Worm (Caenorhabditis elegans) whole organism, L4 larva: ENCODE data around the gene nspa-9.

Experiments used
- D1046.2 ChIP-seq: fragments of 200-800 bp; sonication (Bioruptor generic); IDR thresholded peaks from 2 replicates; pipeline ENCODE4 v1.3.6; 2022; ENCODE audit warnings: missing genetic modification characterization, missing compliant biosample characterization
- F26F4.8 ChIP-seq: fragments of 200-800 bp; sonication (Bioruptor generic); conservative IDR thresholded peaks from 2 replicates; pipeline ENCODE4 v1.3.6; 2022; ENCODE audit warnings: missing genetic modification characterization, missing compliant biosample characterization
- T20F7.1 ChIP-seq: fragments of 200-800 bp; sonication (Bioruptor generic); optimal IDR thresholded peaks from 2 replicates; lab custom pipeline; 2018; ENCODE audit warnings: mild to moderate bottlenecking, missing genetic modification characterization, missing compliant biosample characterization
- T26A8.4 ChIP-seq: fragments of 200-800 bp; sonication (Bioruptor generic); IDR thresholded peaks from 2 replicates; pipeline ENCODE4 v1.3.6; 2022; ENCODE audit warnings: missing genetic modification characterization, missing compliant biosample characterization
- Y105C5A.15 ChIP-seq: fragments of 200-800 bp; sonication (Bioruptor generic); IDR thresholded peaks from 2 replicates; pipeline ENCODE4 v1.3.6; 2022; ENCODE audit warnings: missing genetic modification characterization, missing compliant biosample characterization
- Y48G9A.11 ChIP-seq: fragments of 200-800 bp; sonication (Bioruptor generic); IDR thresholded peaks from 2 replicates; pipeline ENCODE4 v1.3.6; 2022; ENCODE audit warnings: missing genetic modification reagents, missing genetic modification characterization, missing compliant biosample characterization
- Y5F2A.4 ChIP-seq: fragments of 200-800 bp; sonication (Bioruptor generic); optimal IDR thresholded peaks from 2 replicates; lab custom pipeline; 2018; ENCODE audit warnings: mild to moderate bottlenecking, missing genetic modification characterization, missing compliant biosample characterization
- ZK546.5 ChIP-seq, 2 experiments: sonication (generic microtip); optimal IDR thresholded peaks; 2 replicates each; lab custom pipeline; 2017; ENCODE audit warnings: missing biosample characterization in 2 of 2, missing genetic modification characterization in 2 of 2
- aly-2 ChIP-seq: sonication (generic microtip); optimal IDR thresholded peaks from 2 replicates; lab custom pipeline; 2018; ENCODE audit warnings: missing biosample characterization, missing genetic modification characterization
- attf-4 ChIP-seq: sonication (generic microtip); optimal IDR thresholded peaks from 3 replicates; lab custom pipeline; 2017; ENCODE audit warnings: missing biosample characterization, missing genetic modification characterization
- ceh-20 ChIP-seq: fragments of 200-800 bp; sonication (Bioruptor generic); IDR thresholded peaks from 2 replicates; pipeline ENCODE4 v1.3.6; 2022; ENCODE audit warnings: missing genetic modification reagents, missing genetic modification characterization, missing compliant biosample characterization
- ceh-28 ChIP-seq: fragments of 150-350 bp; optimal IDR thresholded peaks from 2 replicates; lab custom pipeline; 2014; ENCODE audit warnings: missing biosample characterization, missing genetic modification reagents, missing genetic modification characterization
- ceh-44 ChIP-seq: fragments of 200-800 bp; sonication (Bioruptor generic); IDR thresholded peaks from 2 replicates; pipeline ENCODE4 v1.3.6; 2022; ENCODE audit warnings: missing genetic modification reagents, missing genetic modification characterization, missing compliant biosample characterization
- ceh-82 ChIP-seq: sonication (generic microtip); optimal IDR thresholded peaks from 2 replicates; lab custom pipeline; 2017; ENCODE audit warnings: missing biosample characterization, missing genetic modification characterization
- ces-1 ChIP-seq: fragments of 150-350 bp; sonication (generic microtip); optimal IDR thresholded peaks from 4 replicates; lab custom pipeline; 2014; ENCODE audit warnings: missing biosample characterization, missing genetic modification reagents, missing genetic modification characterization
- daf-8 ChIP-seq: fragments of 200-800 bp; sonication (Bioruptor generic); IDR thresholded peaks from 2 replicates; pipeline ENCODE4 v1.3.6; 2022; ENCODE audit warnings: missing genetic modification characterization, missing compliant biosample characterization
- dmd-9 ChIP-seq: fragments of 200-800 bp; sonication (Bioruptor generic); IDR thresholded peaks from 2 replicates; pipeline ENCODE4 v1.3.6; 2022; ENCODE audit warnings: missing genetic modification reagents, missing genetic modification characterization, missing compliant biosample characterization
- dpl-1 ChIP-seq: fragments of 150-350 bp; optimal IDR thresholded peaks from 2 replicates; lab custom pipeline; 2014; ENCODE audit warnings: missing biosample characterization, missing genetic modification reagents, missing genetic modification characterization
- duxl-1 ChIP-seq: sonication (generic microtip); optimal IDR thresholded peaks from 2 replicates; lab custom pipeline; 2016; ENCODE audit warnings: mild to moderate bottlenecking, missing genetic modification characterization, moderate library complexity, missing compliant biosample characterization; ENCODE audit not compliant: poor library complexity
- egl-27 ChIP-seq: sonication (generic microtip); optimal IDR thresholded peaks from 3 replicates; lab custom pipeline; 2017; ENCODE audit warnings: missing biosample characterization, missing genetic modification reagents, missing genetic modification characterization
- egl-43 ChIP-seq: fragments of 200-800 bp; sonication (Bioruptor generic); IDR thresholded peaks from 2 replicates; pipeline ENCODE4 v1.3.6; 2022; ENCODE audit warnings: missing genetic modification reagents, missing genetic modification characterization, missing compliant biosample characterization
- hif-1 ChIP-seq, 2 experiments: sonication (generic microtip); optimal IDR thresholded peaks; 2 replicates each; lab custom pipeline; 2016 to 2017; ENCODE audit warnings: missing compliant biosample characterization in 2 of 2, missing genetic modification characterization in 2 of 2, missing genetic modification reagents in 2 of 2, missing genotype in 2 of 2, mild to moderate bottlenecking in 1 of 2
- hmg-1.1 ChIP-seq: fragments of 200-800 bp; sonication (Bioruptor generic); IDR thresholded peaks from 2 replicates; pipeline ENCODE4 v1.3.6; 2022; ENCODE audit warnings: missing genetic modification reagents, missing genetic modification characterization, missing compliant biosample characterization
- lim-7 ChIP-seq: fragments of 200-800 bp; sonication (Bioruptor generic); IDR thresholded peaks from 2 replicates; pipeline ENCODE4 v1.3.6; 2022; ENCODE audit warnings: missing genetic modification characterization, missing compliant biosample characterization
- lin-1 ChIP-seq: fragments of 200-800 bp; sonication (Bioruptor generic); IDR thresholded peaks from 2 replicates; pipeline ENCODE4 v1.3.6; 2022; ENCODE audit warnings: missing genetic modification reagents, missing genetic modification characterization, missing compliant biosample characterization
- lin-15B ChIP-seq: fragments of 150-350 bp; sonication (generic microtip); optimal IDR thresholded peaks from 3 replicates; lab custom pipeline; 2014; ENCODE audit warnings: missing biosample characterization, missing genetic modification characterization
- lin-38 ChIP-seq: fragments of 200-800 bp; sonication (Bioruptor generic); IDR thresholded peaks from 2 replicates; pipeline ENCODE4 v1.3.6; 2022; ENCODE audit warnings: missing genetic modification reagents, missing genetic modification characterization, missing compliant biosample characterization
- madf-5 ChIP-seq, 2 experiments: fragments of 200-800 bp; sonication (Bioruptor generic); IDR thresholded peaks; 2 replicates each; pipeline ENCODE4 v1.3.6; 2022; ENCODE audit warnings: missing compliant biosample characterization in 2 of 2, missing genetic modification characterization in 2 of 2
- madf-9 ChIP-seq: fragments of 200-800 bp; sonication (Bioruptor generic); conservative IDR thresholded peaks from 2 replicates; pipeline ENCODE4 v1.3.6; 2022; ENCODE audit warnings: missing genetic modification reagents, missing genetic modification characterization, missing compliant biosample characterization
- mdt-29 ChIP-seq: fragments of 200-800 bp; sonication (Bioruptor generic); IDR thresholded peaks from 2 replicates; pipeline ENCODE4 v1.3.6; 2022; ENCODE audit warnings: missing genetic modification reagents, missing genetic modification characterization, missing compliant biosample characterization
- mep-1 ChIP-seq: fragments of 150-350 bp; sonication (generic microtip); optimal IDR thresholded peaks from 3 replicates; lab custom pipeline; 2014; ENCODE audit warnings: missing biosample characterization, missing genetic modification characterization
- nhr-102 ChIP-seq: sonication (generic microtip); optimal IDR thresholded peaks from 2 replicates; lab custom pipeline; 2016; ENCODE audit warnings: mild to moderate bottlenecking, missing genetic modification characterization, moderate library complexity, missing compliant biosample characterization
- nhr-11 ChIP-seq: fragments of 150-350 bp; optimal IDR thresholded peaks from 2 replicates; lab custom pipeline; 2014; ENCODE audit warnings: missing biosample characterization, missing genetic modification characterization
- nhr-25 ChIP-seq: sonication (generic microtip); optimal IDR thresholded peaks from 2 replicates; lab custom pipeline; 2017; ENCODE audit warnings: missing genetic modification characterization, mild to moderate bottlenecking, missing compliant biosample characterization, antibody characterized with exemption, moderate library complexity, borderline replicate concordance; ENCODE audit not compliant: insufficient read depth
- nhr-28 ChIP-seq: fragments of 150-350 bp; optimal IDR thresholded peaks from 2 replicates; lab custom pipeline; 2014; ENCODE audit warnings: missing biosample characterization, missing genetic modification characterization
- nhr-41 ChIP-seq: fragments of 200-800 bp; sonication (Bioruptor generic); IDR thresholded peaks from 2 replicates; pipeline ENCODE4 v1.3.6; 2022; ENCODE audit warnings: missing genetic modification reagents, missing genetic modification characterization, missing compliant biosample characterization
- nhr-42 ChIP-seq: fragments of 200-800 bp; sonication (Bioruptor generic); IDR thresholded peaks from 2 replicates; pipeline ENCODE4 v1.3.6; 2022; ENCODE audit warnings: missing genetic modification characterization, missing compliant biosample characterization
- nhr-6 ChIP-seq: fragments of 150-350 bp; optimal IDR thresholded peaks from 2 replicates; lab custom pipeline; 2014; ENCODE audit warnings: missing biosample characterization, missing genetic modification characterization
- pha-4 ChIP-seq, 2 experiments: fragments of 150-350 bp in 1 of 2; fragments of 200-800 bp in 1 of 2; sonication (Bioruptor generic) in 1 of 2; IDR thresholded peaks in 1 of 2; optimal IDR thresholded peaks in 1 of 2; 2 replicates each; pipeline versions ENCODE4 v1.3.6 to Lab custom; 2014 to 2022; ENCODE audit warnings: missing genetic modification characterization in 2 of 2, missing genetic modification reagents in 2 of 2, missing biosample characterization in 1 of 2, missing compliant biosample characterization in 1 of 2
- php-3 ChIP-seq: fragments of 200-800 bp; sonication (Bioruptor generic); IDR thresholded peaks from 2 replicates; pipeline ENCODE4 v1.3.6; 2022; ENCODE audit warnings: missing genetic modification reagents, missing genetic modification characterization, missing compliant biosample characterization
- sdz-12 ChIP-seq: fragments of 200-800 bp; sonication (Bioruptor generic); optimal IDR thresholded peaks from 2 replicates; lab custom pipeline; 2018; ENCODE audit warnings: mild to moderate bottlenecking, missing genetic modification characterization, missing compliant biosample characterization
- snpc-4 ChIP-seq: fragments of 150-350 bp; optimal IDR thresholded peaks from 2 replicates; lab custom pipeline; 2014; ENCODE audit warnings: missing biosample characterization, missing genetic modification characterization
- tag-97 ChIP-seq: fragments of 200-800 bp; sonication (Bioruptor generic); IDR thresholded peaks from 2 replicates; pipeline ENCODE4 v1.3.6; 2022; ENCODE audit warnings: missing genetic modification characterization, missing compliant biosample characterization
- unc-39 ChIP-seq: sonication (generic microtip); optimal IDR thresholded peaks from 2 replicates; lab custom pipeline; 2017; ENCODE audit warnings: missing biosample characterization, missing genetic modification characterization
- zfp-2 ChIP-seq: sonication (generic microtip); optimal IDR thresholded peaks from 2 replicates; lab custom pipeline; 2016; ENCODE audit warnings: mild to moderate bottlenecking, missing genetic modification characterization, missing compliant biosample characterization
- zfp-3 ChIP-seq: fragments of 200-800 bp; sonication (Bioruptor generic); conservative IDR thresholded peaks from 2 replicates; pipeline ENCODE4 v1.3.6; 2022; ENCODE audit warnings: missing genetic modification reagents, missing genetic modification characterization, missing compliant biosample characterization
- zip-2 ChIP-seq: fragments of 150-350 bp; optimal IDR thresholded peaks from 2 replicates; lab custom pipeline; 2014; ENCODE audit warnings: missing biosample characterization, missing genetic modification characterization
- ztf-7 ChIP-seq: fragments of 150-350 bp; optimal IDR thresholded peaks from 2 replicates; lab custom pipeline; 2014; ENCODE audit warnings: missing biosample characterization, missing genetic modification characterization

nspa-9 gene

ce11 chrX:11753155-11753554 lies 14.3 kb downstream of the nspa-9 start:
- TF ChIP-seq madf-5 (GFP tag; IDR thresholded peaks at IDR 0.05; lab: Robert Waterston, UW), result no peak
- no peak for TF ChIP-seq sdz-12
- TF ChIP-seq php-3 (GFP tag; lab: Robert Waterston, UW), result no peak
- TF ChIP-seq nhr-11 (tag; lab: Kevin White, UChicago), result no peak
- TF ChIP-seq nhr-28 (tag; lab: Kevin White, UChicago), result no peak
- no peak for TF ChIP-seq lin-38 (GFP tag; lab: Robert Waterston, UW)
- no peak for TF ChIP-seq ceh-28 (tag; lab: Kevin White, UChicago)
- TF ChIP-seq madf-9 (GFP tag; lab: Robert Waterston, UW), result no peak
- TF ChIP-seq unc-39, result no peak
- TF ChIP-seq nhr-42 (GFP tag; lab: Robert Waterston, UW), result no peak
- no peak for TF ChIP-seq D1046.2

- TF ChIP-seq Y48G9A.11 (GFP tag; lab: Robert Waterston, UW) (peak; percentile 66; the same call in 1 of the 2 replicates), egl-43 (GFP tag; lab: Robert Waterston, UW) (peak; percentile 98), T26A8.4 (GFP tag; lab: Robert Waterston, UW) (no peak; the same call in none of the 2 replicates), unc-39 (no peak), daf-8 (GFP tag; lab: Robert Waterston, UW) (peak; percentile 79; the same call in 1 of the 2 replicates), ztf-7 (tag; lab: Kevin White, UChicago) (peak; percentile 69), pha-4 (GFP tag; IDR thresholded peaks at IDR 0.05; lab: Robert Waterston, UW) (peak; percentile 95), pha-4 (tag; optimal IDR thresholded peaks at IDR 0.05; lab: Kevin White, UChicago) (no peak), Y5F2A.4 (GFP tag; lab: Kevin White, UChicago) (peak; percentile 70), nhr-6 (tag; lab: Kevin White, UChicago) (peak; percentile 33), attf-4 (tag; lab: Kevin White, UChicago) (no peak), duxl-1 (tag; lab: Kevin White, UChicago) (peak; percentile 92), D1046.2 (no peak; the same call in none of the 2 replicates), F26F4.8 (GFP tag; lab: Robert Waterston, UW) (peak; percentile 88), egl-27 (tag; lab: Kevin White, UChicago) (no peak), ceh-20 (peak; percentile 88), nhr-42 (GFP tag; lab: Robert Waterston, UW) (0 out of 2 replicates have a peak, but pooled peaks have one; percentile 64), snpc-4 (tag; lab: Kevin White, UChicago) (no peak), lim-7 (GFP tag; lab: Robert Waterston, UW) (peak; percentile 98), nhr-25 (tag; lab: Kevin White, UChicago) (no peak), ces-1 (GFP tag; lab: Kevin White, UChicago) (peak; percentile 68), mep-1 (tag; lab: Kevin White, UChicago) (no peak), zfp-3 (GFP tag; lab: Robert Waterston, UW) (0 out of 2 replicates have a peak, but pooled peaks have one; percentile 61), hmg-1.1 (GFP tag; lab: Robert Waterston, UW) (peak; percentile 96), aly-2 (tag; lab: Kevin White, UChicago) (no peak), zip-2 (peak; percentile 71), zfp-2 (tag; lab: Kevin White, UChicago) (peak; percentile 7), dmd-9 (GFP tag; lab: Robert Waterston, UW) (peak; percentile 83), ZK546.5 (tag; optimal IDR thresholded peaks at IDR 0.05; lab: Kevin White, UChicago) (no peak), T20F7.1 (GFP tag; lab: Kevin White, UChicago) (peak; percentile 64), nhr-41 (GFP tag; lab: Robert Waterston, UW) (peak; percentile 73; the same call in 1 of the 2 replicates), Y105C5A.15 (GFP tag; lab: Robert Waterston, UW) (peak; percentile 79; the same call in 1 of the 2 replicates), hif-1 (tag; optimal IDR thresholded peaks at IDR 0.05; lab: Kevin White, UChicago) (peak; percentile 8 to 57), lin-1 (GFP tag; lab: Robert Waterston, UW) (peak; percentile 87), mdt-29 (GFP tag; lab: Robert Waterston, UW) (peak; percentile 68; the same call in 1 of the 2 replicates), ceh-44 (GFP tag; lab: Robert Waterston, UW) (peak; percentile 88), nhr-11 (tag; lab: Kevin White, UChicago) (peak; percentile 42), dpl-1 (GFP tag; lab: Kevin White, UChicago) (peak; percentile 29), nhr-102 (tag; lab: Kevin White, UChicago) (no peak), ceh-82 (no peak), tag-97 (GFP tag; lab: Robert Waterston, UW) (no peak), lin-15B (tag; lab: Kevin White, UChicago) (no peak), lin-38 (GFP tag; lab: Robert Waterston, UW) (no peak)
These were observed 18.8 kb downstream of the nspa-9 start for ce11 chrX:11757666-11758065.
